Worm (Caenorhabditis elegans) whole organism, L3 larva: ENCODE measurements around the gene T18D3.6.

Experiments
- R02D3.7 ChIP-seq: fragments of 150-350 bp; optimal IDR thresholded peaks from 2 replicates; lab custom pipeline; 2014; ENCODE audit warnings: missing biosample characterization, missing genetic modification characterization
- ZK546.5 ChIP-seq: sonication (generic microtip); optimal IDR thresholded peaks from 2 replicates; lab custom pipeline; 2017; ENCODE audit warnings: missing biosample characterization, missing genetic modification characterization
- ama-1 ChIP-seq: fragments of 150-350 bp; optimal IDR thresholded peaks from 2 replicates; lab custom pipeline; 2018
- elt-1 ChIP-seq: fragments of 150-350 bp; optimal IDR thresholded peaks from 2 replicates; lab custom pipeline; 2014; ENCODE audit warnings: missing biosample characterization, missing genetic modification characterization
- lin-39 ChIP-seq: fragments of 150-350 bp; optimal IDR thresholded peaks from 2 replicates; lab custom pipeline; 2018; ENCODE audit warnings: missing biosample characterization, missing genetic modification reagents, missing genetic modification characterization
- nhr-237 ChIP-seq: fragments of 150-350 bp; optimal IDR thresholded peaks from 2 replicates; lab custom pipeline; 2014; ENCODE audit warnings: missing biosample characterization, missing genetic modification characterization
- nhr-28 ChIP-seq: fragments of 150-350 bp; optimal IDR thresholded peaks from 2 replicates; lab custom pipeline; 2014; ENCODE audit warnings: missing biosample characterization, missing genetic modification characterization
- nhr-43 ChIP-seq: sonication (generic microtip); optimal IDR thresholded peaks from 2 replicates; lab custom pipeline; 2016; ENCODE audit warnings: mild to moderate bottlenecking, missing genetic modification characterization, missing compliant biosample characterization; ENCODE audit not compliant: poor library complexity, severe bottlenecking
- pha-4 ChIP-seq: fragments of 150-350 bp; optimal IDR thresholded peaks from 2 replicates; lab custom pipeline; 2014; ENCODE audit warnings: missing biosample characterization, missing genetic modification reagents, missing genetic modification characterization
- snpc-4 ChIP-seq: fragments of 150-350 bp; optimal IDR thresholded peaks from 2 replicates; lab custom pipeline; 2014; ENCODE audit warnings: missing biosample characterization, missing genetic modification characterization
- zag-1 ChIP-seq: fragments of 150-350 bp; optimal IDR thresholded peaks from 2 replicates; lab custom pipeline; 2014; ENCODE audit warnings: missing biosample characterization, missing genetic modification characterization
- ztf-4 ChIP-seq: fragments of 150-350 bp; optimal IDR thresholded peaks from 2 replicates; lab custom pipeline; 2014; ENCODE audit warnings: missing biosample characterization, missing genetic modification characterization

ce11 chrX:12458021-12458420 is 8.3 kb downstream of the T18D3.6 start:
- TF ChIP-seq nhr-237 (tag; lab: Kevin White, UChicago) (no peak), ZK546.5 (tag; lab: Kevin White, UChicago) (no peak), nhr-43 (tag; lab: Kevin White, UChicago) (peak; percentile 38), ztf-4 (tag; lab: Kevin White, UChicago) (no peak), ama-1 (lab: Kevin White, UChicago) (no peak), nhr-28 (tag; lab: Kevin White, UChicago) (peak; percentile 33), zag-1 (tag; lab: Kevin White, UChicago) (no peak), R02D3.7 (peak; percentile 36), lin-39 (tag; lab: Kevin White, UChicago) (no peak), snpc-4 (tag; lab: Kevin White, UChicago) (no peak), pha-4 (tag; lab: Kevin White, UChicago) (peak; percentile 77), elt-1 (tag; lab: Kevin White, UChicago) (no peak)
